Worm (Caenorhabditis elegans) whole organism, L4/young adult: Measurements from ENCODE around the gene atl-1.

Source experiments
- W03F9.2 ChIP-seq: fragments of 150-350 bp; optimal IDR thresholded peaks from 2 replicates; lab custom pipeline; 2014; ENCODE audit warnings: missing biosample characterization, missing genetic modification characterization
- dao-5 ChIP-seq: sonication (generic microtip); optimal IDR thresholded peaks from 2 replicates; lab custom pipeline; 2016; ENCODE audit warnings: missing genotype, missing genetic modification characterization, moderate library complexity, missing compliant biosample characterization
- him-1 ChIP-seq: sonication (generic microtip); optimal IDR thresholded peaks from 2 replicates; lab custom pipeline; 2016; ENCODE audit warnings: missing genotype, missing genetic modification reagents, missing genetic modification characterization, missing compliant biosample characterization

ce11 chrV:9625122-9625521, 20.3 kb downstream of the atl-1 start, which contains the start of gene idpc-4:
- TF ChIP-seq dao-5 (tag; lab: Kevin White, UChicago) (no peak), him-1 (tag; lab: Kevin White, UChicago) (no peak), W03F9.2 (tag; lab: Kevin White, UChicago) (no peak)
